Worm (Caenorhabditis elegans) whole organism, late embryonic: ENCODE measurements around the gene K05F1.14.

Experiments
- ceh-14 ChIP-seq: sonication (generic microtip); optimal IDR thresholded peaks from 2 replicates; lab custom pipeline; 2016; ENCODE audit warnings: missing genotype, missing genetic modification characterization, missing compliant biosample characterization
- fkh-10 ChIP-seq: fragments of 150-350 bp; optimal IDR thresholded peaks from 2 replicates; lab custom pipeline; 2014; ENCODE audit warnings: missing biosample characterization, missing genetic modification reagents, missing genetic modification characterization
- nhr-11 ChIP-seq: fragments of 150-350 bp; optimal IDR thresholded peaks from 2 replicates; lab custom pipeline; 2014; ENCODE audit warnings: missing biosample characterization, missing genetic modification characterization

ce11 chrII:5820282-5820762, 27.9 kb upstream of the K05F1.14 start, which contains the start of gene ehs-1:
- TF ChIP-seq nhr-11 (tag; lab: Kevin White, UChicago) (no peak), fkh-10 (no peak), ceh-14 (tag; lab: Kevin White, UChicago) (no peak)
